Worm (Caenorhabditis elegans): Measurements from ENCODE around the gene spp-16.

The spp-16 gene

DNA sequence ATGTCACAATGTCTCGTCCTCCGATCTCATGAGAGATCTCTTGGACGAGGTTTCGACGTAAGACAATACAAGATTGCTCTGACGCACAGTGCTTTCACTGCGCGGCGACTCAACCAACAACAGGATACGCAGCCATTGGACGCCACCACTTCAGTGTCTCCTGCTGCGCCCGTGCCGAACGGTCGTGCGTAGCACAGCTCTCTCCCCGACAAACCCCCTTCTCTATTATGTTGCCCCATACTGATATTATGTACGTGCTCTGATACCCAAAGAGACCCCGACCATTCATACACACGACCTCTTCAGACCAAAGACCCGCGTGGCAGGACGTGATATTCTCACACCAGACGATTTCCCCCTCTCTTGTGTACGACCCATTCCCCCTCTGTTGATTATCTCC is 34.8 kb downstream of the spp-16 start:
- TF ChIP-seq Y55F3AM.14 (GFP tag; optimal IDR thresholded peaks at IDR 0.05) = peak; percentile 30

- TF ChIP-seq aly-2 (tag; optimal IDR thresholded peaks at IDR 0.05) (no peak), lin-39 (tag; optimal IDR thresholded peaks at IDR 0.05) (no peak), nhr-23 (tag; optimal IDR thresholded peaks at IDR 0.05) (no peak), nhr-11 (tag; optimal IDR thresholded peaks at IDR 0.05) (no peak), sem-4 (tag; optimal IDR thresholded peaks at IDR 0.05) (no peak), sma-3 (GFP tag; optimal IDR thresholded peaks at IDR 0.05) (no peak), nhr-21 (tag; optimal IDR thresholded peaks at IDR 0.05) (no peak), nhr-10 (tag; optimal IDR thresholded peaks at IDR 0.05) (no peak), elt-1 (tag; optimal IDR thresholded peaks at IDR 0.05) (no peak), ztf-11 (tag; optimal IDR thresholded peaks at IDR 0.05) (no peak), nhr-12 (tag; optimal IDR thresholded peaks at IDR 0.05) (no peak), alr-1 (tag; optimal IDR thresholded peaks at IDR 0.05) (no peak), ZK546.5 (tag; optimal IDR thresholded peaks at IDR 0.05) (no peak), ama-1 (optimal IDR thresholded peaks at IDR 0.05) (no peak), mbf-1 (tag; optimal IDR thresholded peaks at IDR 0.05) (no peak), R02D3.7 (tag; optimal IDR thresholded peaks at IDR 0.05) (no peak), mab-5 (tag; optimal IDR thresholded peaks at IDR 0.05) (no peak), peb-1 (tag; optimal IDR thresholded peaks at IDR 0.05) (no peak)
These were observed 35.5 kb downstream of the spp-16 start, which contains the start of gene saeg-1 for ce11 chrV:10865599-10865998. Gene saeg-1, minus strand, starts transcription at chrV:10865699.

ce11 chrV:10862457-10863097 is 38.5 kb downstream of the spp-16 start:
- TF ChIP-seq sma-9 (GFP tag; optimal IDR thresholded peaks at IDR 0.05) (peak; percentile 44), sma-9 (tag; optimal IDR thresholded peaks at IDR 0.05) (no peak), nhr-23 (tag; optimal IDR thresholded peaks at IDR 0.05) (no peak), nhr-21 (tag; optimal IDR thresholded peaks at IDR 0.05) (peak; percentile 8), lin-39 (tag; optimal IDR thresholded peaks at IDR 0.05) (no peak)

ce11 chrV:10861611-10862262 is 39.4 kb downstream of the spp-16 start:
- no peak for TF ChIP-seq elt-1 (tag; optimal IDR thresholded peaks at IDR 0.05)
- TF ChIP-seq lin-13 (GFP tag; optimal IDR thresholded peaks at IDR 0.05) = no peak
- no peak for TF ChIP-seq elt-3 (tag; optimal IDR thresholded peaks at IDR 0.05)
- TF ChIP-seq nhr-129 (tag; optimal IDR thresholded peaks at IDR 0.05) = peak; percentile 74
- peak; percentile 54 for TF ChIP-seq Y55F3AM.14 (GFP tag; optimal IDR thresholded peaks at IDR 0.05)
- peak; percentile 71 for TF ChIP-seq C34F6.9 (tag; optimal IDR thresholded peaks at IDR 0.05)
- peak; percentile 38 for TF ChIP-seq ztf-4 (tag; optimal IDR thresholded peaks at IDR 0.05)
- peak in 1 of 2 experiments; percentile 36 for TF ChIP-seq lsy-2 (tag; optimal IDR thresholded peaks at IDR 0.05)
- TF ChIP-seq sma-9 (GFP tag; optimal IDR thresholded peaks at IDR 0.05) = peak; percentile 37
- TF ChIP-seq sma-9 (tag; optimal IDR thresholded peaks at IDR 0.05) = no peak
- no peak for TF ChIP-seq ztf-1 (GFP tag; conservative IDR thresholded peaks at IDR 0.05)
- no peak for TF ChIP-seq aly-2 (tag; optimal IDR thresholded peaks at IDR 0.05)
- TF ChIP-seq nhr-77 (tag; optimal IDR thresholded peaks at IDR 0.05) = no peak
- no peak for TF ChIP-seq ztf-11 (tag; optimal IDR thresholded peaks at IDR 0.05)
- TF ChIP-seq unc-55 (GFP tag; optimal IDR thresholded peaks at IDR 0.05) = peak; percentile 41
- TF ChIP-seq blmp-1 (tag; optimal IDR thresholded peaks at IDR 0.05; ENCODE audit: insufficient read depth) = no peak
- TF ChIP-seq nhr-10 (tag; optimal IDR thresholded peaks at IDR 0.05) = no peak
- TF ChIP-seq F13H6.1 (tag; optimal IDR thresholded peaks at IDR 0.05) = peak; percentile 7

DNA sequence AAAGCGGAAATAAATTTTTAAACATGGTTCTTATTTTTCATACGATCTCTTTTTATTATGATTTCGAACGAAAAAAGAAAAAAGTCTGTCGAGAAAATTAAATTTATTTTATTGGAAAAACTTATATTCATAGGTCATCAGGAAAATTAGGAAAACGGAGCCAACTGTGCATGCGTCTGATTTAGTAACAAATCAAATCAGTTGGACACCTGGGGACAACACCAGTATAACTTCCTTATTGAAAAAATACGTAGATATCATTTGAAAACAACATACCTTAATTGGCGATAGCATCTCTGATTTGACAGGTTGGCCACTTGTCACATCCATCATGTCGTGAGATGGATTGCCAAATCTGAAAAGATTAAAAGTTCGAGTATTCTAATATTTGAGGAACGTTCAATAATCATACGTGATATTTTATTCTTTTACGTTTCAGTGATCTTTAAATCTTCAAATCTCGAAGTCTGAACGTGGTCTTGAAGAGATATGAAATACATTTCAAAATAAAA is 40.5 kb downstream of the spp-16 start:
- TF ChIP-seq F13H6.1 (tag; optimal IDR thresholded peaks at IDR 0.05) (no peak), egl-27 (tag; optimal IDR thresholded peaks at IDR 0.05) (peak; percentile 41), ceh-16 (tag; optimal IDR thresholded peaks at IDR 0.05) (peak; percentile 52), ztf-1 (GFP tag; conservative IDR thresholded peaks at IDR 0.05) (no peak), blmp-1 (tag; optimal IDR thresholded peaks at IDR 0.05; ENCODE audit: insufficient read depth) (peak; percentile 18), nhr-25 (tag; optimal IDR thresholded peaks at IDR 0.05) (peak; percentile 17), sma-9 (GFP tag; optimal IDR thresholded peaks at IDR 0.05) (peak; percentile 72), sma-9 (tag; optimal IDR thresholded peaks at IDR 0.05) (no peak), unc-55 (GFP tag; optimal IDR thresholded peaks at IDR 0.05) (no peak)
